Worm (Caenorhabditis elegans): Measurements from ENCODE around the gene F46C3.2.

Gene F46C3.2

ce11 chrX:11426647-11427046 is 8.1 kb upstream of the F46C3.2 start:
- no peak for TF ChIP-seq lin-11 (tag; optimal IDR thresholded peaks at IDR 0.05)
- TF ChIP-seq fos-1 (tag; optimal IDR thresholded peaks at IDR 0.05) = peak; percentile 36

- TF ChIP-seq nhr-21 (tag; optimal IDR thresholded peaks at IDR 0.05) (no peak), nhr-25 (tag; optimal IDR thresholded peaks at IDR 0.05) (peak; percentile 80), blmp-1 (tag; optimal IDR thresholded peaks at IDR 0.05; ENCODE audit: insufficient read depth) (peak; percentile 71), sma-3 (GFP tag; optimal IDR thresholded peaks at IDR 0.05) (peak; percentile 79)
Observed at ce11 chrX:11419988-11420387, 1.4 kb upstream of the F46C3.2 start, which contains the start of gene F46C3.6. Gene F46C3.6 (minus strand): TSS chrX:11420074.

ce11 chrX:11414837-11415550 is 3.6 kb downstream of the F46C3.2 start, which contains the start of gene pek-1:
Gene pek-1 (minus strand): TSS chrX:11414887.
- TF ChIP-seq dmd-4 (tag; optimal IDR thresholded peaks at IDR 0.05) (no peak), C34F6.9 (tag; optimal IDR thresholded peaks at IDR 0.05) (peak; percentile 71), ztf-1 (GFP tag; conservative IDR thresholded peaks at IDR 0.05) (no peak), nhr-10 (tag; optimal IDR thresholded peaks at IDR 0.05) (no peak), sma-9 (GFP tag; optimal IDR thresholded peaks at IDR 0.05) (peak; percentile 61), sma-9 (tag; optimal IDR thresholded peaks at IDR 0.05) (no peak), ztf-11 (tag; optimal IDR thresholded peaks at IDR 0.05) (no peak), unc-55 (GFP tag; optimal IDR thresholded peaks at IDR 0.05) (peak; percentile 17), ztf-4 (tag; optimal IDR thresholded peaks at IDR 0.05) (no peak), mdl-1 (tag; optimal IDR thresholded peaks at IDR 0.05) (peak in 1 of 2 experiments; percentile 72), lin-11 (tag; optimal IDR thresholded peaks at IDR 0.05) (no peak), mbf-1 (tag; optimal IDR thresholded peaks at IDR 0.05) (no peak), sem-4 (tag; optimal IDR thresholded peaks at IDR 0.05) (peak; percentile 33), unc-62 (GFP tag; optimal IDR thresholded peaks at IDR 0.05) (no peak), sma-3 (GFP tag; optimal IDR thresholded peaks at IDR 0.05) (peak; percentile 55), nhr-25 (tag; optimal IDR thresholded peaks at IDR 0.05) (peak; percentile 65), F13H6.1 (tag; optimal IDR thresholded peaks at IDR 0.05) (peak; percentile 75), gmeb-1 (tag; optimal IDR thresholded peaks at IDR 0.05) (peak; percentile 6), crh-2 (tag; optimal IDR thresholded peaks at IDR 0.05) (peak; percentile 64), nhr-129 (tag; optimal IDR thresholded peaks at IDR 0.05) (peak; percentile 96), ZK546.5 (tag; optimal IDR thresholded peaks at IDR 0.05) (no peak), lsy-2 (tag; optimal IDR thresholded peaks at IDR 0.05) (peak; percentile 14 to 54), blmp-1 (tag; optimal IDR thresholded peaks at IDR 0.05; ENCODE audit: insufficient read depth) (peak; percentile 74), lin-13 (GFP tag; optimal IDR thresholded peaks at IDR 0.05) (peak; percentile 14), nhr-23 (tag; optimal IDR thresholded peaks at IDR 0.05) (no peak), nhr-21 (tag; optimal IDR thresholded peaks at IDR 0.05) (peak; percentile 12)

- TF ChIP-seq ztf-11 (tag; optimal IDR thresholded peaks at IDR 0.05) = no peak
- TF ChIP-seq nhr-6 (tag; optimal IDR thresholded peaks at IDR 0.05) = no peak
- TF ChIP-seq fos-1 (tag; optimal IDR thresholded peaks at IDR 0.05) = no peak
- TF ChIP-seq C34F6.9 (tag; optimal IDR thresholded peaks at IDR 0.05) = no peak
- TF ChIP-seq unc-55 (GFP tag; optimal IDR thresholded peaks at IDR 0.05) = no peak
Observed at ce11 chrX:11411675-11412074, 6.9 kb downstream of the F46C3.2 start.

ce11 chrX:11409457-11409856 is 9.1 kb downstream of the F46C3.2 start:
- TF ChIP-seq nhr-21 (tag; optimal IDR thresholded peaks at IDR 0.05) (no peak), nhr-6 (tag; optimal IDR thresholded peaks at IDR 0.05) (no peak), peb-1 (tag; optimal IDR thresholded peaks at IDR 0.05) (no peak), ama-1 (optimal IDR thresholded peaks at IDR 0.05) (no peak), aly-2 (tag; optimal IDR thresholded peaks at IDR 0.05) (no peak), sma-3 (GFP tag; optimal IDR thresholded peaks at IDR 0.05) (peak; percentile 70), nhr-12 (tag; optimal IDR thresholded peaks at IDR 0.05) (no peak), ceh-82 (tag; optimal IDR thresholded peaks at IDR 0.05) (no peak), mdl-1 (tag; optimal IDR thresholded peaks at IDR 0.05) (no peak), sem-4 (tag; optimal IDR thresholded peaks at IDR 0.05) (no peak), nhr-77 (tag; optimal IDR thresholded peaks at IDR 0.05) (no peak), snpc-4 (tag; optimal IDR thresholded peaks at IDR 0.05) (no peak), mbf-1 (tag; optimal IDR thresholded peaks at IDR 0.05) (no peak), dmd-4 (tag; optimal IDR thresholded peaks at IDR 0.05) (no peak), skn-1 (tag; optimal IDR thresholded peaks at IDR 0.05) (no peak), nhr-23 (tag; optimal IDR thresholded peaks at IDR 0.05) (no peak), gmeb-1 (tag; optimal IDR thresholded peaks at IDR 0.05) (no peak), crh-2 (tag; optimal IDR thresholded peaks at IDR 0.05) (peak; percentile 41), F13H6.1 (tag; optimal IDR thresholded peaks at IDR 0.05) (peak; percentile 66), lin-39 (tag; optimal IDR thresholded peaks at IDR 0.05) (no peak), unc-39 (tag; optimal IDR thresholded peaks at IDR 0.05) (no peak), ztf-4 (tag; optimal IDR thresholded peaks at IDR 0.05) (no peak), nhr-237 (tag; optimal IDR thresholded peaks at IDR 0.05) (no peak), ZK546.5 (tag; optimal IDR thresholded peaks at IDR 0.05) (no peak), ceh-16 (tag; optimal IDR thresholded peaks at IDR 0.05) (no peak), nhr-129 (tag; optimal IDR thresholded peaks at IDR 0.05) (peak; percentile 42), elt-1 (tag; optimal IDR thresholded peaks at IDR 0.05) (no peak), C34F6.9 (tag; optimal IDR thresholded peaks at IDR 0.05) (peak; percentile 63), sma-9 (GFP tag; optimal IDR thresholded peaks at IDR 0.05) (peak; percentile 61), sma-9 (tag; optimal IDR thresholded peaks at IDR 0.05) (no peak), nhr-10 (tag; optimal IDR thresholded peaks at IDR 0.05) (no peak), mab-5 (tag; optimal IDR thresholded peaks at IDR 0.05) (no peak), unc-62 (GFP tag; optimal IDR thresholded peaks at IDR 0.05) (no peak)
